Worm (Caenorhabditis elegans): ENCODE results near the gene ccg-1.

- TF ChIP-seq snpc-4 (tag; optimal IDR thresholded peaks at IDR 0.05), result no peak
- no peak for TF ChIP-seq pqm-1 (tag; optimal IDR thresholded peaks at IDR 0.05)
- TF ChIP-seq ztf-4 (tag; optimal IDR thresholded peaks at IDR 0.05), result no peak
- no peak for TF ChIP-seq nhr-28 (tag; optimal IDR thresholded peaks at IDR 0.05)
- TF ChIP-seq mdl-1 (tag; optimal IDR thresholded peaks at IDR 0.05), result no peak
- TF ChIP-seq pha-4 (tag; optimal IDR thresholded peaks at IDR 0.05), result no peak
- no peak for TF ChIP-seq unc-62 (GFP tag; optimal IDR thresholded peaks at IDR 0.05)
- TF ChIP-seq nhr-76 (tag; optimal IDR thresholded peaks at IDR 0.05), result no peak
- no peak for TF ChIP-seq hmg-11 (tag; optimal IDR thresholded peaks at IDR 0.05)
- no peak for TF ChIP-seq nhr-11 (tag; optimal IDR thresholded peaks at IDR 0.05)
These were observed 48.0 kb upstream of the ccg-1 start, which contains the start of gene tbx-39 for ce11 chrIV:15323593-15323992.

Data from whole organism, L3 larva.